Worm (Caenorhabditis elegans): Measurements from ENCODE around the gene mec-18.

mec-18 gene

ce11 chrX:4295917-4296316 lies 21.9 kb upstream of the mec-18 start:
- TF ChIP-seq sptf-2 (GFP tag; optimal IDR thresholded peaks at IDR 0.05) (no peak), mes-4 (tag; optimal IDR thresholded peaks at IDR 0.05) (no peak), ztf-22 (GFP tag; optimal IDR thresholded peaks at IDR 0.05) (no peak), nfya-2 (GFP tag; IDR thresholded peaks at IDR 0.05) (no peak), Y53F4B.3 (GFP tag; IDR thresholded peaks at IDR 0.05) (no peak), sdz-38 (tag; optimal IDR thresholded peaks at IDR 0.05) (no peak), ceh-40 (GFP tag; IDR thresholded peaks at IDR 0.05) (no peak), ZK185.1 (tag; optimal IDR thresholded peaks at IDR 0.05; ENCODE audit: poor library complexity, severe bottlenecking) (no peak), akir-1 (GFP tag; optimal IDR thresholded peaks at IDR 0.05) (no peak), Y53G8AR.9 (GFP tag; conservative IDR thresholded peaks at IDR 0.05) (no peak), C06A6.2 (GFP tag; conservative IDR thresholded peaks at IDR 0.05) (no peak), hrde-1 (tag; optimal IDR thresholded peaks at IDR 0.05; ENCODE audit: borderline replicate concordance) (no peak)

DNA sequence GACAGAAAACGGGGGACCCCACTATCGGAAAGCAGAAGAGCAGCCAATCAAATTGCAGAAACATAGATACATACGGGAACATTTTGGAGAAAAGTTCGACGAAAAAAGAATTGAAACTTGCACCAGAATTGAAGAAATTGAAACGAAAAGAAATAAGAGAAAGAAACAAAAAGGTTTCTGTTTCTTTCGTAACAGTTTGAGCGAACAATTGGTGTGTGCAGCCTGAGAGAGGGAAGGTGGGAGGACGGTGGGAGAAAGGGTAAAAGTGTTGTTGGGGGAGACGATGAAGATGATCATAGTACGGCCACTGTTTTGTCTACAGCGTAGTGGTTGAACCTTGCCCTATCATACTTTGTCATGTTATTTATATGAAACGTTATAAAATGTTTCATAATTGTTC lies 20.9 kb upstream of the mec-18 start:
- TF ChIP-seq nhr-80 (tag; optimal IDR thresholded peaks at IDR 0.05): peak; percentile 26
- no peak for TF ChIP-seq F39B2.1 (GFP tag; IDR thresholded peaks at IDR 0.05)
- no peak for TF ChIP-seq snpc-1.1 (tag; optimal IDR thresholded peaks at IDR 0.05; ENCODE audit: insufficient read depth)
- TF ChIP-seq nhr-120 (GFP tag; IDR thresholded peaks at IDR 0.05): no peak
- no peak for TF ChIP-seq ztf-25 (GFP tag; IDR thresholded peaks at IDR 0.05)
- no peak for TF ChIP-seq T26A5.8 (tag; optimal IDR thresholded peaks at IDR 0.05)
- TF ChIP-seq ceh-40 (GFP tag; IDR thresholded peaks at IDR 0.05): no peak
- TF ChIP-seq let-607 (tag; optimal IDR thresholded peaks at IDR 0.05): no peak
- no peak for TF ChIP-seq Y53G8AR.9 (GFP tag; conservative IDR thresholded peaks at IDR 0.05)
- TF ChIP-seq lin-54 (GFP tag; optimal IDR thresholded peaks at IDR 0.05): no peak
- TF ChIP-seq cebp-1 (GFP tag; IDR thresholded peaks at IDR 0.05): peak; percentile 38; the same call in 1 of the 2 replicates
- peak; percentile 84 for TF ChIP-seq cebp-1 (tag; optimal IDR thresholded peaks at IDR 0.05)
- no peak for TF ChIP-seq xnd-1 (tag; optimal IDR thresholded peaks at IDR 0.05)
- no peak for TF ChIP-seq nhr-27 (tag; optimal IDR thresholded peaks at IDR 0.05)
- peak; percentile 31; the same call in 1 of the 2 replicates for TF ChIP-seq egrh-3 (GFP tag; IDR thresholded peaks at IDR 0.05)

ce11 chrX:4289805-4290204 lies 15.8 kb upstream of the mec-18 start:
- TF ChIP-seq nfya-2 (GFP tag; IDR thresholded peaks at IDR 0.05) (no peak), F57C9.4 (tag; optimal IDR thresholded peaks at IDR 0.05) (no peak), lir-1 (GFP tag; conservative IDR thresholded peaks at IDR 0.05) (no peak), lin-54 (GFP tag; optimal IDR thresholded peaks at IDR 0.05) (no peak)

DNA sequence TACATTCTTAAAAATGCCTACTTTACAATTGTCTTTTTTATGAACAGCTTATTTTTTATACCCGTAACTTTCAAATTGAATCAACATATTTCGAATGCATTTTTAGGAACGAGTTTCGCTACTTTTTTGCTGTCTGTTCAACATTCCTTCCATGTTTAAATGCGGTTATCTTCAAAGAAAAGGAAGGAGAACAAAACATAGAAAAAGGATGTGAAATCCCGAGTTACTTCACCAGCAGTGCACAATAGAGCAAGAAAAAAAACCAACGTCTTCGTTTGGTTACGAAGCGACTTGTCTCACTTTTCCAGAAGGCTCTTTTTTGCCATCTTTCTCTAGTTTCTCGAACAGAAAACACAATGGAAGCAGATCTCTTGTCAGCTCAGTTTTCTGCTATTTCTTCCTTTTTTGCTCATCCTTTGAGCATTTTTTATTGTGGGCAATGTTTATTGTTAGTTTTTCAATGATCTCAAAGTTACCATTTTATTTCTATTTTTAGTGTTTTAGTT lies 11.7 kb upstream of the mec-18 start, which contains the start of gene cka-2:
cka-2 (plus strand) TSS at position 456 of the 506 bp plus-strand sequence.
- TF ChIP-seq lin-26 (GFP tag; IDR thresholded peaks at IDR 0.05): no peak
- TF ChIP-seq chd-7 (tag; optimal IDR thresholded peaks at IDR 0.05): no peak
- TF ChIP-seq tbx-9 (tag; optimal IDR thresholded peaks at IDR 0.05; ENCODE audit: borderline replicate concordance): no peak
- no peak for TF ChIP-seq akir-1 (GFP tag; optimal IDR thresholded peaks at IDR 0.05)
- no peak for TF ChIP-seq rec-8 (tag; optimal IDR thresholded peaks at IDR 0.05)
- TF ChIP-seq hsf-1 (GFP tag; IDR thresholded peaks at IDR 0.05): no peak
- no peak for TF ChIP-seq F23B12.7 (tag; optimal IDR thresholded peaks at IDR 0.05; ENCODE audit: insufficient read depth)
- no peak for TF ChIP-seq B0019.2 (GFP tag; conservative IDR thresholded peaks at IDR 0.05)
- TF ChIP-seq D2030.7 (GFP tag; IDR thresholded peaks at IDR 0.05): no peak
- TF ChIP-seq T26A5.8 (tag; optimal IDR thresholded peaks at IDR 0.05): no peak
- TF ChIP-seq B0336.3 (GFP tag; IDR thresholded peaks at IDR 0.05): no peak
- TF ChIP-seq B0261.1 (tag; optimal IDR thresholded peaks at IDR 0.05): no peak
- no peak for TF ChIP-seq nhr-179 (tag; optimal IDR thresholded peaks at IDR 0.05)
- no peak for TF ChIP-seq snpc-1.1 (tag; optimal IDR thresholded peaks at IDR 0.05; ENCODE audit: insufficient read depth)
